Worm (Caenorhabditis elegans): ENCODE results near the gene C50F4.12.

ce11 chrV:9516280-9516679, 23.3 kb downstream of the C50F4.12 start:
- no peak for TF ChIP-seq flt-1 (GFP tag; IDR thresholded peaks at IDR 0.05)
- TF ChIP-seq ama-1 (optimal IDR thresholded peaks at IDR 0.05), result no peak
- TF ChIP-seq scrt-1 (GFP tag; IDR thresholded peaks at IDR 0.05), result no peak
- no peak for TF ChIP-seq tbx-11 (GFP tag; IDR thresholded peaks at IDR 0.05)
- no peak for TF ChIP-seq ceh-36 (tag; optimal IDR thresholded peaks at IDR 0.05)
- no peak for TF ChIP-seq ets-7 (tag; optimal IDR thresholded peaks at IDR 0.05)

Measured in whole organism, early embryonic.